Fruit fly (Drosophila melanogaster): Measurements from ENCODE around the gene Srrm1.
A peak's percentile ranks its signal among the peaks of the same experiment; 100 is the strongest.

Gene Srrm1

DNA sequence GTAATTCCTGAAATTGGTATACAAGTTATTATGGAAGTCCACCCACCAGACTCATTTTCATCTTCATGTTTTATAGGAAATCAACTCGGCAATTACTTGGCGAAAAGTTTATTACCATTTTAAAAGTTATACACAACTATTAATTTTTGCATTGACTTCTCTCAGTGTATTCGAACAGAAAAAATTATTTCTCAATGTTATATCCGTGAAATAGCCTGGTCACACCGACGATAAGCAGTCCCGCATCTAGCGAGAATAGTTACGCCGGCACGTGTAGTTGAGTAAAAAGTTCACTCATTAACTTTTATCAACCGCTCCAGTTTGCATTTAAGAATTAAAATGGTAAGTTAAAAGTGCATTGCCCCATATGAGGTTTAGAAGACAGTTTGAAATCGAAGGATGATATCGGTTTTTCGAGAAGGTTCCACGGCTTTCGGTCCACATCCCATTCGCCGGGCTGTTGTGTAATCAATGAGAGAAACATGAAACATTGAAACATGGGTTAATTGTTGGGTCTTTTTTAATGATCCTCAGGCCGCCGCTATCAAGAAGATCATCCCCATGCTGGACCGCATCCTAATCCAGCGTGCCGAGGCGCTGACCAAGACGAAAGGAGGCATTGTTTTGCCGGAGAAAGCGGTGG is 20.7 kb upstream of the Srrm1 start, which contains the start of gene CG11267 (continued):
- TF ChIP-seq Deaf1 (tag; optimal IDR thresholded peaks at IDR 0.05) (peak; percentile 55), CG1233 (GFP tag; optimal IDR thresholded peaks at IDR 0.05) (peak; percentile 86), Sry-β (GFP tag; optimal IDR thresholded peaks at IDR 0.05) (peak; percentile 38), trh (GFP tag; optimal IDR thresholded peaks at IDR 0.05) (peak; percentile 62), zfh1 (GFP tag; IDR thresholded peaks at IDR 0.05) (peak; percentile 92), CG9727 (GFP tag; optimal IDR thresholded peaks at IDR 0.05) (peak; percentile 82), crol (GFP tag; IDR thresholded peaks at IDR 0.05) (0 out of 2 replicates have a peak, but pooled peaks have one; percentile 14), CG8290 (GFP tag; optimal IDR thresholded peaks at IDR 0.05) (no peak), CG8290 (tag; optimal IDR thresholded peaks at IDR 0.05) (peak; percentile 5 to 94), Usf (GFP tag; optimal IDR thresholded peaks at IDR 0.05) (peak; percentile 48), Hmx (GFP tag; optimal IDR thresholded peaks at IDR 0.05) (peak; percentile 12), caup (GFP tag; optimal IDR thresholded peaks at IDR 0.05; ENCODE audit: severe bottlenecking) (peak; percentile 91), CG17385 (GFP tag; optimal IDR thresholded peaks at IDR 0.05) (peak; percentile 72), mam (GFP tag; optimal IDR thresholded peaks at IDR 0.05) (peak; percentile 75), otp (GFP tag; IDR thresholded peaks at IDR 0.05) (peak; percentile 94), CG30431 (GFP tag; optimal IDR thresholded peaks at IDR 0.05) (peak; percentile 59), YL-1 (GFP tag; optimal IDR thresholded peaks at IDR 0.05) (peak; percentile 39), CG42726 (GFP tag; IDR thresholded peaks at IDR 0.05; ENCODE audit: partially characterized antibody) (no peak), Atf3 (GFP tag; optimal IDR thresholded peaks at IDR 0.05) (peak; percentile 53), CG10462 (GFP tag; optimal IDR thresholded peaks at IDR 0.05) (no peak), luna (GFP tag; optimal IDR thresholded peaks at IDR 0.05) (peak; percentile 62), Rx (GFP tag; IDR thresholded peaks at IDR 0.05) (peak; percentile 91), NK7.1 (GFP tag; optimal IDR thresholded peaks at IDR 0.05) (peak; percentile 71), cato (GFP tag; optimal IDR thresholded peaks at IDR 0.05; ENCODE audit: borderline replicate concordance) (peak; percentile 66), CG14441 (GFP tag; IDR thresholded peaks at IDR 0.05) (peak; percentile 94), grau (tag; optimal IDR thresholded peaks at IDR 0.05) (peak; percentile 81), rib (GFP tag; IDR thresholded peaks at IDR 0.05) (peak; percentile 79), Fer3 (tag; optimal IDR thresholded peaks at IDR 0.05) (peak; percentile 93), org-1 (GFP tag; optimal IDR thresholded peaks at IDR 0.05) (peak; percentile 53), Gsc (GFP tag; IDR thresholded peaks at IDR 0.05) (no peak), CG11456 (GFP tag; IDR thresholded peaks at IDR 0.05) (peak; percentile 92), grn (GFP tag; optimal IDR thresholded peaks at IDR 0.05) (no peak), CG14965 (GFP tag; optimal IDR thresholded peaks at IDR 0.05; ENCODE audit: borderline replicate concordance) (no peak), Poxn (GFP tag; IDR thresholded peaks at IDR 0.05) (peak; percentile 66; the same call in 1 of the 2 replicates), phol (tag; optimal IDR thresholded peaks at IDR 0.05) (peak; percentile 90), CG7963 (GFP tag; IDR thresholded peaks at IDR 0.05; ENCODE audit: partially characterized antibody) (no peak), CG2889 (GFP tag; IDR thresholded peaks at IDR 0.05) (peak; percentile 69; the same call in 2 of the 3 replicates), gsb (GFP tag; IDR thresholded peaks at IDR 0.05) (peak; percentile 82), sens-2 (GFP tag; IDR thresholded peaks at IDR 0.05) (peak; percentile 91), CG17186 (GFP tag; optimal IDR thresholded peaks at IDR 0.05) (peak; percentile 42), CoRest (tag; optimal IDR thresholded peaks at IDR 0.05) (peak; percentile 84), en (GFP tag; optimal IDR thresholded peaks at IDR 0.05) (peak; percentile 68), CG10147 (GFP tag; optimal IDR thresholded peaks at IDR 0.05) (peak; percentile 87), E2f1 (GFP tag; IDR thresholded peaks at IDR 0.05) (peak; percentile 89), Med (GFP tag) (peak; percentile 98), inv (GFP tag; IDR thresholded peaks at IDR 0.05; ENCODE audit: partially characterized antibody) (no peak), toy (GFP tag; IDR thresholded peaks at IDR 0.05) (peak; percentile 68; the same call in 1 of the 2 replicates), Oli (tag; optimal IDR thresholded peaks at IDR 0.05) (peak; percentile 78), CG32772 (GFP tag; IDR thresholded peaks at IDR 0.05) (peak; percentile 90), CG10209 (GFP tag; optimal IDR thresholded peaks at IDR 0.05) (peak; percentile 75)
